Fruit fly (Drosophila melanogaster): ENCODE results near the gene Arp3.

DNA sequence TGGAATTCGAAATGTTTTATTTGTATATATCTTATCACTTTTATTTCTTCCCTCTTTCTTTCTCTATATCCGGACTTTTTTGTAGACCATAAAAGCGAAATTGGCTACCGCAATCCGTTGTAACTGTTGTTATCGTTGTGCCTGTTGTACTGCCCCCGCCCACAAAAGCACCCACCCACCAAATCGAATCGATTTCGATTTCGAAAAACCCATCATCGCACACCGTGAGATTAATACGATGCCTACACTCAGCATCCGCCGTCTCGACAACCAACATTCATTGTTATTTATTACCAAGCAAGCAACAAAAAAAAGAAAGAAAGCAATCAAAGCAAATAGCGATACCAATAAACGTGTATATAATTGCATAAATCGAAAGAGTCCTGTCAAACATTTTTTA is 7.5 kb downstream of the Arp3 start:
- no peak for TF ChIP-seq Myc (optimal IDR thresholded peaks at IDR 0.05)
- no peak for TF ChIP-seq N (GFP tag; optimal IDR thresholded peaks at IDR 0.05)
- TF ChIP-seq usp (GFP tag; optimal IDR thresholded peaks at IDR 0.05) = no peak
